Worm (Caenorhabditis elegans): ENCODE data around the gene Y45F10D.2.

Y45F10D.2 gene

DNA sequence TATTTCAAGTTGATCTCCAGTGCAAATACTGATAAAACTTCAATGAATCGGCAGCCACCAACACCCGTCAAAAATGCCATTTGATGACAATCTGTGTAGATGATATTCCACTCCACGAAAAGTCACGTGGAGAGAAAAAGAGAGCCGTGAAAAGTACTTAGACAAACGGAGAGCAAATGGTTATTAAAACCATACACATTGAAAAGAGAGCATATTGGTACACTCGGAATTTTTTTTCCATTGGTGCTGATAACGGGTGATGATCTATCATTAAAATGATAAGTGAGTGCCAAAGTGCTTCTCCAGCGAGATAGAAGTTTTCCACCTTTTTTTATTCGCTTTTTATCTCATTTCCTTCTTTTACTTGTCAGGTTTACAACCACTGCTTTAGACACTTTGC, 49.3 kb downstream of the Y45F10D.2 start (continued):
- no peak for TF ChIP-seq lin-39 (tag; optimal IDR thresholded peaks at IDR 0.05)
- peak; percentile 57 for TF ChIP-seq nhr-129 (tag; optimal IDR thresholded peaks at IDR 0.05)
- no peak for TF ChIP-seq nhr-25 (tag; optimal IDR thresholded peaks at IDR 0.05)
- peak; percentile 77 for TF ChIP-seq skn-1 (tag; optimal IDR thresholded peaks at IDR 0.05)
- no peak for TF ChIP-seq C34F6.9 (tag; optimal IDR thresholded peaks at IDR 0.05)
- no peak for TF ChIP-seq nhr-77 (tag; optimal IDR thresholded peaks at IDR 0.05)
- TF ChIP-seq dmd-4 (tag; optimal IDR thresholded peaks at IDR 0.05): no peak
- no peak for TF ChIP-seq ceh-16 (tag; optimal IDR thresholded peaks at IDR 0.05)
- TF ChIP-seq Y55F3AM.14 (GFP tag; optimal IDR thresholded peaks at IDR 0.05): no peak
- no peak for TF ChIP-seq zag-1 (tag; optimal IDR thresholded peaks at IDR 0.05)
- no peak for TF ChIP-seq elt-3 (tag; optimal IDR thresholded peaks at IDR 0.05)
- no peak for TF ChIP-seq ZK546.5 (tag; optimal IDR thresholded peaks at IDR 0.05)
- no peak for TF ChIP-seq nhr-6 (tag; optimal IDR thresholded peaks at IDR 0.05)
- TF ChIP-seq sem-4 (tag; optimal IDR thresholded peaks at IDR 0.05): no peak

All from whole organism, L2 larva.